Worm (Caenorhabditis elegans): ENCODE results near the gene Y27F2A.11.
"Not testable (repeated sequence)": the region's sequence is repeated elsewhere in the genome, so short reads cannot be mapped to it uniquely, and the experiment has no call there.

ce11 chrII:3184858-3185257, 4.3 kb upstream of the Y27F2A.11 start, which contains the start of gene sri-78:
- TF ChIP-seq unc-62 (GFP tag; optimal IDR thresholded peaks at IDR 0.05); sptf-1 (tag; optimal IDR thresholded peaks at IDR 0.05); nhr-76 (tag; optimal IDR thresholded peaks at IDR 0.05); mab-5 (tag; optimal IDR thresholded peaks at IDR 0.05): not testable (repeated sequence)

Measured in whole organism, mixed stage, embryonic.